Fruit fly (Drosophila melanogaster) S2 (cell line): ENCODE data around the gene Fnta.

Source experiments
- CG8478 ChIP-seq: fragments of >200 bp; optimal IDR thresholded peaks from 2 replicates; lab custom pipeline; 2018
- CTCF ChIP-seq, 2 experiments: fragments of >200 bp; optimal IDR thresholded peaks; 2 replicates each; lab custom pipeline; 2018

DNA sequence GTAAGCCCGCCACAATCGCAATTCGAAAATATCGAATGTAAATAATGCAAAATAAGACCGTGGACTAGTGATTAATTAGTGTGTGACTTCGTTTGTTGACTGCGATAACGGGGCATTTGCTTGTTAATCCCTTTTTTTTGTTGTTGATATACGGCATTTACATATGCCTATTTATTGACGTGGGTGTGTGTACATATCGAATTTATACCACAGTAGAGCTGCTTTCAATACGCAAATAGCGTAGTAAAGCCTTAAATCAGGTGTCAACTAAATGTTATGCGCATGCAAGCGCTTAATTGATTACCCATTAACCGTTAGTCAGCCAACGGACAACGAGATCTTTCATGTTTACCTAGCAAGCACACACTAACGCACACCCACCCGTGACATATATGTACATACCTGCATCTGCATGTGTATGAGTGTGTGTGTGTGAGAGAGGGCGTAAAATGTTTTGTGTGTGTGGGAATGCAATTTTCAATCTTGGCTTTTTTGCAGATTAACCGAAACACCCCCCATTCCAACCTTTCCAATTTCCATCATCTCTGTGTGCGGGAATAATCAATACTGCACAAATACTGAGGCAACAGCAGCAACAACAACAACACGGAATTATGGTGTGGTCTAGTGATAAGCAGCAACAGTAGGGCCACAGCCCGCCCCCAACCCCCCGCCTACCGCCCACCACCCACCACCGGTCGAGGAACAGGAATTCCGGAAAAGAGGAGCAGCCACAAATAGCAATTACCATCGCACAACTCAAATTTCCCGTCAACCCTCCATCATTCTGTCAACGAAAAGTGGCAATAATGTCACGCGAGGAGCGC is 8.2 kb upstream of the Fnta start:
- no peak for TF ChIP-seq CTCF (optimal IDR thresholded peaks at IDR 0.05; lab: Kevin White, UChicago)
- no peak for TF ChIP-seq CG8478 (lab: Kevin White, UChicago)
